Worm (Caenorhabditis elegans) whole organism, L1 larva: ENCODE results near the gene D2007.2.

ENCODE experiments used
- aha-1 ChIP-seq: fragments of 150-350 bp; optimal IDR thresholded peaks from 2 replicates; lab custom pipeline; 2014; ENCODE audit warnings: missing biosample characterization, missing genetic modification characterization
- blmp-1 ChIP-seq: fragments of 150-350 bp; optimal IDR thresholded peaks from 2 replicates; lab custom pipeline; 2014; ENCODE audit warnings: missing biosample characterization, missing genetic modification characterization
- nhr-237 ChIP-seq: fragments of 150-350 bp; optimal IDR thresholded peaks from 2 replicates; lab custom pipeline; 2014; ENCODE audit warnings: missing biosample characterization, missing genetic modification characterization

DNA sequence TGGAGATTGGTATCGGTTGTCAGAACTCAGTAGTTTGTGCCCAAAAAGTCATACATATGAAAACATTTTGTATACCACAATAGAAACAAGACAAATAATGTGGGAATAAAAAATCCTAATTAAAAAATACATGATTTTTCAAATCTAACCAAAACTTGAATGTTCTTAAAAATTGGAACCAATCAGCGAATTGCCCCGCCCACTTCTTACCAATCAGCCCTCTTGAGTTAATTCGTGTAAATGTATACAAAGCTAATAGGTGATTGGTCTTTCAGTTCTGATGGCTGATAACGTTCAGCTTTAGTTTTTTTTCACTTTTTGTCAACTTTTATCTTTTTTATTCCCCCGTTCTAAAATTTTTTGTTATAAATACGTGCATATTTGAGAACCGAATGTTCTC, 26.5 kb downstream of the D2007.2 start:
- TF ChIP-seq blmp-1 (tag; lab: Kevin White, UChicago) (no peak), aha-1 (tag; lab: Kevin White, UChicago) (no peak), nhr-237 (no peak)
